Worm (Caenorhabditis elegans): Measurements from ENCODE around the gene snrp-40.1.

Gene snrp-40.1

ce11 chrX:11305773-11306172 lies 6.2 kb upstream of the snrp-40.1 start, which contains the start of gene F08G12.1:
F08G12.1 (minus strand) TSS chrX:11305873.
- TF ChIP-seq spr-3 (GFP tag; optimal IDR thresholded peaks at IDR 0.05) = no peak
- TF ChIP-seq Y5F2A.4 (GFP tag; optimal IDR thresholded peaks at IDR 0.05) = no peak
- TF ChIP-seq ama-1 (optimal IDR thresholded peaks at IDR 0.05) = no peak
- TF ChIP-seq nhr-42 (GFP tag; IDR thresholded peaks at IDR 0.05) = no peak
- TF ChIP-seq egl-43 (GFP tag; IDR thresholded peaks at IDR 0.05) = no peak
- no peak for TF ChIP-seq mdt-29 (GFP tag; IDR thresholded peaks at IDR 0.05)
- no peak for TF ChIP-seq lin-13 (GFP tag; optimal IDR thresholded peaks at IDR 0.05)
- no peak for TF ChIP-seq ceh-82 (tag; optimal IDR thresholded peaks at IDR 0.05)
- TF ChIP-seq nhr-41 (GFP tag; IDR thresholded peaks at IDR 0.05) = no peak

- no peak for TF ChIP-seq F26F4.8 (GFP tag; conservative IDR thresholded peaks at IDR 0.05)
- TF ChIP-seq lir-3 (tag; optimal IDR thresholded peaks at IDR 0.05) = no peak
- TF ChIP-seq fkh-10 (GFP tag; optimal IDR thresholded peaks at IDR 0.05) = no peak
- no peak for TF ChIP-seq daf-19 (GFP tag; conservative IDR thresholded peaks at IDR 0.05)
- 0 out of 2 replicates have a peak, but pooled peaks have one; percentile 32 for TF ChIP-seq dmd-8 (GFP tag; IDR thresholded peaks at IDR 0.05)
- no peak for TF ChIP-seq unc-39 (tag; optimal IDR thresholded peaks at IDR 0.05)
- TF ChIP-seq set-16 (GFP tag; IDR thresholded peaks at IDR 0.05) = 0 out of 2 replicates have a peak, but pooled peaks have one; percentile 26
- no peak for TF ChIP-seq lin-29 (GFP tag; IDR thresholded peaks at IDR 0.05)
- TF ChIP-seq tra-1 (GFP tag; IDR thresholded peaks at IDR 0.05) = no peak
These were observed 2.8 kb downstream of the snrp-40.1 start, which contains the start of gene inx-2 for ce11 chrX:11296683-11297365. inx-2 (minus strand) TSS chrX:11296733.

ce11 chrX:11290528-11290927 lies 9.1 kb downstream of the snrp-40.1 start:
- TF ChIP-seq fkh-10 (GFP tag; optimal IDR thresholded peaks at IDR 0.05) = no peak
- no peak for TF ChIP-seq hif-1 (tag; optimal IDR thresholded peaks at IDR 0.05)
- TF ChIP-seq spr-3 (GFP tag; optimal IDR thresholded peaks at IDR 0.05) = no peak
- no peak for TF ChIP-seq nhr-77 (tag; optimal IDR thresholded peaks at IDR 0.05)
- TF ChIP-seq nhr-28 (tag; optimal IDR thresholded peaks at IDR 0.05) = no peak
- no peak for TF ChIP-seq fos-1 (tag; optimal IDR thresholded peaks at IDR 0.05)
- TF ChIP-seq lsy-2 (tag; optimal IDR thresholded peaks at IDR 0.05) = no peak
- no peak for TF ChIP-seq nhr-6 (tag; optimal IDR thresholded peaks at IDR 0.05)
- TF ChIP-seq ceh-44 (GFP tag; IDR thresholded peaks at IDR 0.05) = no peak
- no peak for TF ChIP-seq gei-8 (GFP tag; optimal IDR thresholded peaks at IDR 0.05)
- no peak for TF ChIP-seq hmg-1.1 (GFP tag; IDR thresholded peaks at IDR 0.05)
- no peak for TF ChIP-seq nhr-48 (tag; optimal IDR thresholded peaks at IDR 0.05)
- no peak for TF ChIP-seq F49E8.2 (tag; optimal IDR thresholded peaks at IDR 0.05; ENCODE audit: borderline replicate concordance)
- no peak for TF ChIP-seq mxl-2 (GFP tag; conservative IDR thresholded peaks at IDR 0.05)
- TF ChIP-seq F10B5.3 (tag; optimal IDR thresholded peaks at IDR 0.05) = no peak

ce11 chrX:11289925-11290324 lies 9.7 kb downstream of the snrp-40.1 start:
- peak; percentile 78 for TF ChIP-seq pqm-1 (tag; optimal IDR thresholded peaks at IDR 0.05)
- TF ChIP-seq daf-16 (GFP tag; optimal IDR thresholded peaks at IDR 0.05) = no peak
- peak; percentile 86 for TF ChIP-seq daf-16 (tag; optimal IDR thresholded peaks at IDR 0.05)
- no peak for TF ChIP-seq lin-15B (tag; optimal IDR thresholded peaks at IDR 0.05)
- no peak for TF ChIP-seq tag-97 (GFP tag; IDR thresholded peaks at IDR 0.05)
- TF ChIP-seq spr-3 (GFP tag; optimal IDR thresholded peaks at IDR 0.05) = no peak
- no peak for TF ChIP-seq madf-5 (GFP tag; IDR thresholded peaks at IDR 0.05)
- no peak for TF ChIP-seq zag-1 (tag; optimal IDR thresholded peaks at IDR 0.05)
- no peak for TF ChIP-seq zip-2 (tag; optimal IDR thresholded peaks at IDR 0.05)
- TF ChIP-seq nhr-28 (tag; optimal IDR thresholded peaks at IDR 0.05) = peak; percentile 81
- TF ChIP-seq nhr-111 (GFP tag; optimal IDR thresholded peaks at IDR 0.05) = no peak
- no peak for TF ChIP-seq lin-1 (GFP tag; IDR thresholded peaks at IDR 0.05)
- peak; percentile 19 for TF ChIP-seq hlh-11 (tag; optimal IDR thresholded peaks at IDR 0.05)
- no peak for TF ChIP-seq ceh-82 (tag; optimal IDR thresholded peaks at IDR 0.05)
- TF ChIP-seq ceh-62 (tag; optimal IDR thresholded peaks at IDR 0.05) = no peak
- no peak for TF ChIP-seq saeg-2 (GFP tag; IDR thresholded peaks at IDR 0.05)
- peak; percentile 6 for TF ChIP-seq dve-1 (tag; optimal IDR thresholded peaks at IDR 0.05; ENCODE audit: insufficient read depth)
- no peak for TF ChIP-seq dmd-9 (GFP tag; IDR thresholded peaks at IDR 0.05)

Data from whole organism, L4 larva.